Worm (Caenorhabditis elegans) whole organism, early embryonic: Measurements from ENCODE around the gene F23B12.1.
A peak's percentile ranks its signal among the peaks of the same experiment; 100 is the strongest.

Source experiments
- B0310.2 ChIP-seq: sonication (generic microtip); optimal IDR thresholded peaks from 2 replicates; lab custom pipeline; 2016; ENCODE audit warnings: mild to moderate bottlenecking, missing genetic modification characterization, missing compliant biosample characterization
- F13C5.2 ChIP-seq: sonication (generic microtip); optimal IDR thresholded peaks from 2 replicates; lab custom pipeline; 2017; ENCODE audit warnings: mild to moderate bottlenecking, missing genetic modification characterization, inconsistent platforms, missing compliant biosample characterization
- aly-1 ChIP-seq: sonication (generic microtip); optimal IDR thresholded peaks from 2 replicates; lab custom pipeline; 2016; ENCODE audit warnings: missing genetic modification characterization, missing compliant biosample characterization
- ama-1 ChIP-seq: fragments of 150-350 bp; optimal IDR thresholded peaks from 2 replicates; lab custom pipeline; 2014
- ceh-13 ChIP-seq: fragments of 200-800 bp; sonication (Bioruptor generic); optimal IDR thresholded peaks from 2 replicates; lab custom pipeline; 2018; ENCODE audit warnings: mild to moderate bottlenecking, missing genetic modification characterization, missing compliant biosample characterization
- ceh-36 ChIP-seq: sonication (generic microtip); optimal IDR thresholded peaks from 2 replicates; lab custom pipeline; 2016; ENCODE audit warnings: missing genetic modification characterization, inconsistent platforms, missing compliant biosample characterization
- ets-7 ChIP-seq: sonication (generic microtip); optimal IDR thresholded peaks from 2 replicates; lab custom pipeline; 2016; ENCODE audit warnings: missing genotype, missing genetic modification characterization, missing compliant biosample characterization
- flt-1 ChIP-seq: fragments of 200-800 bp; sonication (Bioruptor generic); IDR thresholded peaks from 2 replicates; pipeline ENCODE4 v1.3.6; 2022; ENCODE audit warnings: missing genetic modification characterization, missing compliant biosample characterization
- hmbx-1 ChIP-seq: sonication (generic microtip); optimal IDR thresholded peaks from 2 replicates; lab custom pipeline; 2016; ENCODE audit warnings: mild to moderate bottlenecking, missing genetic modification characterization, missing compliant biosample characterization
- hmg-4 ChIP-seq: fragments of 200-800 bp; sonication (Bioruptor generic); optimal IDR thresholded peaks from 2 replicates; lab custom pipeline; 2018; ENCODE audit warnings: mild to moderate bottlenecking, missing genetic modification characterization, missing compliant biosample characterization
- hnd-1 ChIP-seq: sonication (generic microtip); optimal IDR thresholded peaks from 2 replicates; lab custom pipeline; 2016; ENCODE audit warnings: missing genetic modification characterization, missing compliant biosample characterization
- pes-1 ChIP-seq: fragments of 200-800 bp; sonication (Bioruptor generic); IDR thresholded peaks from 2 replicates; pipeline ENCODE4 v1.3.6; 2022; ENCODE audit warnings: missing genetic modification reagents, missing genetic modification characterization, missing compliant biosample characterization
- scrt-1 ChIP-seq: fragments of 200-800 bp; sonication (Bioruptor generic); IDR thresholded peaks from 2 replicates; pipeline ENCODE4 v1.3.6; 2022; ENCODE audit warnings: missing genetic modification characterization, missing compliant biosample characterization
- sea-1 ChIP-seq: fragments of 200-800 bp; sonication (Bioruptor generic); conservative IDR thresholded peaks from 2 replicates; pipeline ENCODE4 v1.3.6; 2022; ENCODE audit warnings: missing genetic modification characterization, missing compliant biosample characterization
- tbx-11 ChIP-seq: fragments of 200-800 bp; sonication (Bioruptor generic); IDR thresholded peaks from 2 replicates; pipeline ENCODE4 v1.3.6; 2022; ENCODE audit warnings: missing genetic modification characterization, missing compliant biosample characterization
- tbx-37 ChIP-seq: fragments of 200-800 bp; sonication (Bioruptor generic); conservative IDR thresholded peaks from 2 replicates; pipeline ENCODE4 v1.3.6; 2022; ENCODE audit warnings: missing genetic modification reagents, missing genetic modification characterization, missing compliant biosample characterization
- tra-4 ChIP-seq: sonication (generic microtip); optimal IDR thresholded peaks from 2 replicates; lab custom pipeline; 2017; ENCODE audit warnings: missing genetic modification characterization, missing compliant biosample characterization

Gene F23B12.1

ce11 chrV:14419855-14420254, 9.1 kb upstream of the F23B12.1 start:
- no peak for TF ChIP-seq tbx-11 (GFP tag; lab: Robert Waterston, UW)
- TF ChIP-seq flt-1 = no peak
- no peak for TF ChIP-seq ets-7 (tag; lab: Kevin White, UChicago)
- TF ChIP-seq tra-4 (tag; lab: Kevin White, UChicago) = no peak
- no peak for TF ChIP-seq scrt-1 (GFP tag; lab: Robert Waterston, UW)
- no peak for TF ChIP-seq aly-1
- no peak for TF ChIP-seq F13C5.2 (tag; lab: Kevin White, UChicago)
- TF ChIP-seq sea-1 = no peak
- TF ChIP-seq B0310.2 (tag; lab: Kevin White, UChicago) = no peak

ce11 chrV:14421325-14421724, 7.6 kb upstream of the F23B12.1 start, which contains the start of gene dhs-22:
dhs-22 (minus strand) TSS chrV:14421440.
- TF ChIP-seq ceh-13 (GFP tag; lab: Kevin White, UChicago) = no peak
- no peak for TF ChIP-seq ceh-36 (tag; lab: Kevin White, UChicago)
- TF ChIP-seq hmbx-1 (tag; lab: Kevin White, UChicago) = no peak
- TF ChIP-seq flt-1 = no peak
- TF ChIP-seq hnd-1 (tag; lab: Kevin White, UChicago) = no peak
- no peak for TF ChIP-seq pes-1 (GFP tag; lab: Robert Waterston, UW)
- no peak for TF ChIP-seq tbx-37 (GFP tag; lab: Robert Waterston, UW)
- TF ChIP-seq sea-1 = no peak

ce11 chrV:14422317-14422716, 6.6 kb upstream of the F23B12.1 start, which contains the start of gene pas-1:
pas-1 (minus strand) TSS chrV:14422618.
- TF ChIP-seq scrt-1 (GFP tag; lab: Robert Waterston, UW) = 0 out of 2 replicates have a peak, but pooled peaks have one; percentile 11
- no peak for TF ChIP-seq hmbx-1 (tag; lab: Kevin White, UChicago)

- TF ChIP-seq tbx-37 (GFP tag; lab: Robert Waterston, UW) = peak; percentile 59; the same call in 1 of the 2 replicates
- TF ChIP-seq hnd-1 (tag; lab: Kevin White, UChicago) = no peak
These were observed 5.7 kb upstream of the F23B12.1 start, which contains the start of gene rpoa-12 for ce11 chrV:14423268-14423667. rpoa-12 (minus strand) TSS chrV:14423304.

- TF ChIP-seq tra-4 (tag; lab: Kevin White, UChicago) (no peak), ets-7 (tag; lab: Kevin White, UChicago) (no peak), tbx-37 (GFP tag; lab: Robert Waterston, UW) (no peak), hnd-1 (tag; lab: Kevin White, UChicago) (no peak), scrt-1 (GFP tag; lab: Robert Waterston, UW) (no peak), ceh-13 (GFP tag; lab: Kevin White, UChicago) (no peak), ama-1 (lab: Kevin White, UChicago) (no peak), F13C5.2 (tag; lab: Kevin White, UChicago) (peak; percentile 51), tbx-11 (GFP tag; lab: Robert Waterston, UW) (no peak), ceh-36 (tag; lab: Kevin White, UChicago) (no peak), flt-1 (peak; percentile 57; the same call in 1 of the 2 replicates), sea-1 (no peak), aly-1 (no peak), hmg-4 (GFP tag; lab: Kevin White, UChicago) (no peak), B0310.2 (tag; lab: Kevin White, UChicago) (no peak), pes-1 (GFP tag; lab: Robert Waterston, UW) (0 out of 2 replicates have a peak, but pooled peaks have one; percentile 14)
These were observed 3.9 kb upstream of the F23B12.1 start, which contains the start of gene rrsr-1 for ce11 chrV:14424958-14425492. rrsr-1 (minus strand) TSS chrV:14425008.

- TF ChIP-seq scrt-1 (GFP tag; lab: Robert Waterston, UW) (no peak), tbx-11 (GFP tag; lab: Robert Waterston, UW) (no peak), sea-1 (no peak), ets-7 (tag; lab: Kevin White, UChicago) (no peak), aly-1 (no peak), flt-1 (no peak), F13C5.2 (tag; lab: Kevin White, UChicago) (no peak), ama-1 (lab: Kevin White, UChicago) (no peak), hnd-1 (tag; lab: Kevin White, UChicago) (no peak), ceh-13 (GFP tag; lab: Kevin White, UChicago) (no peak), hmg-4 (GFP tag; lab: Kevin White, UChicago) (no peak)
These were observed 3.0 kb upstream of the F23B12.1 start for ce11 chrV:14426013-14426412.

ce11 chrV:14427069-14427825, 1.7 kb upstream of the F23B12.1 start:
- no peak for TF ChIP-seq ets-7 (tag; lab: Kevin White, UChicago)
- TF ChIP-seq tra-4 (tag; lab: Kevin White, UChicago) = no peak
- no peak for TF ChIP-seq ama-1 (lab: Kevin White, UChicago)
- peak; percentile 34 for TF ChIP-seq ceh-36 (tag; lab: Kevin White, UChicago)
- TF ChIP-seq hnd-1 (tag; lab: Kevin White, UChicago) = no peak

ce11 chrV:14432259-14432658, 3.3 kb downstream of the F23B12.1 start, which contains the start of gene egl-1:
egl-1 (minus strand) TSS chrV:14432359.
- TF ChIP-seq tbx-11 (GFP tag; lab: Robert Waterston, UW) (no peak), hmg-4 (GFP tag; lab: Kevin White, UChicago) (no peak), ama-1 (lab: Kevin White, UChicago) (no peak), pes-1 (GFP tag; lab: Robert Waterston, UW) (no peak), ets-7 (tag; lab: Kevin White, UChicago) (no peak), flt-1 (no peak), hmbx-1 (tag; lab: Kevin White, UChicago) (no peak), sea-1 (no peak), tra-4 (tag; lab: Kevin White, UChicago) (no peak), hnd-1 (tag; lab: Kevin White, UChicago) (no peak), F13C5.2 (tag; lab: Kevin White, UChicago) (no peak), tbx-37 (GFP tag; lab: Robert Waterston, UW) (no peak), ceh-36 (tag; lab: Kevin White, UChicago) (no peak), B0310.2 (tag; lab: Kevin White, UChicago) (no peak), scrt-1 (GFP tag; lab: Robert Waterston, UW) (no peak), aly-1 (no peak), ceh-13 (GFP tag; lab: Kevin White, UChicago) (no peak)
